Fruit fly (Drosophila melanogaster): ENCODE data around the gene CycC.
A peak's percentile ranks its signal among the peaks of the same experiment; 100 is the strongest.

The CycC gene

DNA sequence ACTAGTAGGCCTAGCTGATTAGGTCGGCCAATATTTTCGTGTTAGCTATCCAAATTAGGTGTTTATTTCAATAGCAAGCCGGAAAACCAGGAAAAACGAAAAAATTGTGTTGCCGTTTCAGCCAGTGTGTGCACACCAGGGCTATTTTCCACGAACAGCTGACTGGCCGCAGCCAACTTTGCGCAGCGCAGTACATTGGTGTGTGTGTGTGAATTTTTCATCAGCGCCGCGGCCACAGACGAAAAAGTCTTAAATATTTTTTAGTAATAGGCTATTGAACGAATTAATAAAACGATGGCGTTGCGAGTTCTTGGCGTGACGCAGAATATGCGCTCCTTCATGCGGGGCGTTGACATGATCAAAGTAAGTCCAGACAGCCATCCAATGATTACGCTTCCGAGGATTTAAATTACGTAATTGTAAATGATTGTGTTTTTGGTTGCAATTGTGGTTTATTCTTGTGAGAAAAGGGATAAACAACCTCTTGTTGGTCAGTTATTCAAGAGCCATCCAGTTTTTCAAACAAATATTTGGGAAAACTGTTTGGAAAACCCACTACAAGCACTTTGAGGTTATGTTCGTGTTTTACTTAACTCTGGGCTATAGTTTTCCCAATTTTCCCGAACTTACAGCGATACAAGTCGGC, at the start of gene CycC, which contains the start of gene UQCR-C1:
Gene CycC (minus strand): TSS at position 142 of the 646 bp plus-strand sequence.
Gene UQCR-C1 (plus strand): TSS at position 168 of the 646 bp plus-strand sequence.
- no peak for TF ChIP-seq dsf (GFP tag; optimal IDR thresholded peaks at IDR 0.05; ENCODE audit: borderline replicate concordance)
- no peak for TF ChIP-seq Rel (GFP tag; optimal IDR thresholded peaks at IDR 0.05)
- peak; percentile 33 for TF ChIP-seq Rel (tag; optimal IDR thresholded peaks at IDR 0.05)
- TF ChIP-seq lola (GFP tag; optimal IDR thresholded peaks at IDR 0.05), result no peak
- TF ChIP-seq jim (GFP tag; optimal IDR thresholded peaks at IDR 0.05), result no peak
- no peak for TF ChIP-seq rgr (GFP tag; optimal IDR thresholded peaks at IDR 0.05)
- no peak for TF ChIP-seq sage (GFP tag; optimal IDR thresholded peaks at IDR 0.05)
- TF ChIP-seq Sp1 (GFP tag; optimal IDR thresholded peaks at IDR 0.05), result no peak
- TF ChIP-seq Hnf4 (GFP tag; optimal IDR thresholded peaks at IDR 0.05), result no peak

- TF ChIP-seq HLH106 (tag; optimal IDR thresholded peaks at IDR 0.05) (peak; percentile 79), foxo (GFP tag; optimal IDR thresholded peaks at IDR 0.05) (peak in 1 of 2 experiments; percentile 84), N (GFP tag; optimal IDR thresholded peaks at IDR 0.05) (no peak), OdsH (GFP tag; optimal IDR thresholded peaks at IDR 0.05) (peak; percentile 71), CG9705 (GFP tag; optimal IDR thresholded peaks at IDR 0.05) (peak; percentile 49), Vsx2 (GFP tag; optimal IDR thresholded peaks at IDR 0.05; ENCODE audit: partially characterized antibody) (peak; percentile 90), woc (GFP tag; optimal IDR thresholded peaks at IDR 0.05) (peak; percentile 75), pan (optimal IDR thresholded peaks at IDR 0.05) (no peak), sage (GFP tag; optimal IDR thresholded peaks at IDR 0.05) (peak; percentile 22), fru (GFP tag; optimal IDR thresholded peaks at IDR 0.05) (peak; percentile 77), ey (GFP tag; optimal IDR thresholded peaks at IDR 0.05) (peak; percentile 61), h (GFP tag; optimal IDR thresholded peaks at IDR 0.05) (peak; percentile 80), dmrt93B (GFP tag; optimal IDR thresholded peaks at IDR 0.05) (peak; percentile 67), Dif (GFP tag; optimal IDR thresholded peaks at IDR 0.05; ENCODE audit: partially characterized antibody) (no peak), Sp1 (GFP tag; optimal IDR thresholded peaks at IDR 0.05) (peak; percentile 84), psq (GFP tag; optimal IDR thresholded peaks at IDR 0.05) (peak; percentile 77), Rel (GFP tag; optimal IDR thresholded peaks at IDR 0.05) (no peak), Rel (tag; optimal IDR thresholded peaks at IDR 0.05) (peak; percentile 32), rgr (GFP tag; optimal IDR thresholded peaks at IDR 0.05) (peak; percentile 66), tai (GFP tag; optimal IDR thresholded peaks at IDR 0.05) (peak; percentile 37), Dfd (GFP tag; optimal IDR thresholded peaks at IDR 0.05) (no peak)
Observed at dm6 chr3R:14917927-14918829, 28.2 kb upstream of the CycC start, which contains the start of gene Sdr. TSS of gene Sdr (plus strand) at chr3R:14918628.

DNA sequence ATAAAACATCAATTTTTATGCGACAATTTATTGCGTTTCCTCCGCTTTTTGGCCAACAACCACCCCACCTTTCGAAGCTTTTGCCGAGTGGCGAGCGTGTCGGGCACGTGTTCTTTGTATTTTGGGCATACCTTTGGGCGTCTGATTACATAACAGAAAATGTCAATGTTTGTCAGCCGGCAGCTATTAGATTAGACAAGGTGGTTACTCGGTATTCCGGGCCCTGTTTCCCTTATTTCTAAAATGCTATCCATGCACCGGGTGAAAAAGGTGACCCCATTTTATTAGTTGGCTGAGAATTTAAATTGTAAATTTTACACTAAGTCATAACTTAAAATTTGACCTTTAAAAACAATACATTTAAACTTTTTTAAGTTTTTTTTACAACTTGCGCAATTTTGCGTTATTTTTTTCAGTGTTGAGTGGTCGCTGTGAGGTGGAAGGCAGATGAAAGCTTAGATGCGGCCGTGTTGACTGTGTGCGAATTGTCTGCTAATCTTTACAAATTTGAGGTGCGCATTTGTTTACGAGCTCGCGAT, 22.5 kb upstream of the CycC start:
- TF ChIP-seq dmrt93B (GFP tag; optimal IDR thresholded peaks at IDR 0.05) (no peak), Vsx2 (GFP tag; optimal IDR thresholded peaks at IDR 0.05; ENCODE audit: partially characterized antibody) (no peak)

- TF ChIP-seq Myc (optimal IDR thresholded peaks at IDR 0.05), result peak; percentile 99
- peak; percentile 0 for TF ChIP-seq rgr (GFP tag; optimal IDR thresholded peaks at IDR 0.05)
- TF ChIP-seq br (GFP tag; optimal IDR thresholded peaks at IDR 0.05), result no peak
- TF ChIP-seq foxo (GFP tag; optimal IDR thresholded peaks at IDR 0.05), result peak in 1 of 2 experiments; percentile 20
- TF ChIP-seq fru (GFP tag; optimal IDR thresholded peaks at IDR 0.05), result no peak
- no peak for TF ChIP-seq CG9705 (GFP tag; optimal IDR thresholded peaks at IDR 0.05)
- no peak for TF ChIP-seq psq (GFP tag; optimal IDR thresholded peaks at IDR 0.05)
- no peak for TF ChIP-seq GATAd (GFP tag; optimal IDR thresholded peaks at IDR 0.05)
- no peak for TF ChIP-seq Mio (GFP tag; optimal IDR thresholded peaks at IDR 0.05)
- no peak for TF ChIP-seq Dif (GFP tag; optimal IDR thresholded peaks at IDR 0.05; ENCODE audit: partially characterized antibody)
- no peak for TF ChIP-seq dsf (GFP tag; optimal IDR thresholded peaks at IDR 0.05; ENCODE audit: borderline replicate concordance)
- no peak for TF ChIP-seq usp (GFP tag; optimal IDR thresholded peaks at IDR 0.05)
- TF ChIP-seq dl (GFP tag; optimal IDR thresholded peaks at IDR 0.05; ENCODE audit: insufficient read depth in 1 of 2, partially characterized antibody in 2 of 2), result no peak
- no peak for TF ChIP-seq Abd-B (GFP tag; optimal IDR thresholded peaks at IDR 0.05)
- peak; percentile 39 for TF ChIP-seq h (GFP tag; optimal IDR thresholded peaks at IDR 0.05)
- TF ChIP-seq jim (GFP tag; optimal IDR thresholded peaks at IDR 0.05), result no peak
- TF ChIP-seq Rel (GFP tag; optimal IDR thresholded peaks at IDR 0.05), result no peak
- no peak for TF ChIP-seq Rel (tag; optimal IDR thresholded peaks at IDR 0.05)
- TF ChIP-seq N (GFP tag; optimal IDR thresholded peaks at IDR 0.05), result no peak
- TF ChIP-seq Jra (GFP tag; optimal IDR thresholded peaks at IDR 0.05), result no peak
- TF ChIP-seq Vsx2 (GFP tag; optimal IDR thresholded peaks at IDR 0.05; ENCODE audit: partially characterized antibody), result no peak
- TF ChIP-seq sage (GFP tag; optimal IDR thresholded peaks at IDR 0.05), result no peak
- no peak for TF ChIP-seq tai (GFP tag; optimal IDR thresholded peaks at IDR 0.05)
- peak; percentile 40 for TF ChIP-seq HLH106 (tag; optimal IDR thresholded peaks at IDR 0.05)
- TF ChIP-seq pan (optimal IDR thresholded peaks at IDR 0.05), result no peak
- peak; percentile 89 for TF ChIP-seq woc (GFP tag; optimal IDR thresholded peaks at IDR 0.05)
- no peak for TF ChIP-seq Dfd (GFP tag; optimal IDR thresholded peaks at IDR 0.05)
- TF ChIP-seq Hr83 (GFP tag; optimal IDR thresholded peaks at IDR 0.05; ENCODE audit: poor library complexity, severe bottlenecking), result no peak
- no peak for TF ChIP-seq OdsH (GFP tag; optimal IDR thresholded peaks at IDR 0.05)
- TF ChIP-seq brk (GFP tag; optimal IDR thresholded peaks at IDR 0.05), result no peak
- no peak for TF ChIP-seq ey (GFP tag; optimal IDR thresholded peaks at IDR 0.05)
- TF ChIP-seq Sp1 (GFP tag; optimal IDR thresholded peaks at IDR 0.05), result peak; percentile 32
Observed at dm6 chr3R:14903837-14904431, 13.9 kb upstream of the CycC start, which contains the start of gene VhaPPA1-1. TSS of gene VhaPPA1-1 (minus strand) at chr3R:14904061.

All from whole organism, wandering third instar larva.